Fruit fly (Drosophila melanogaster): ENCODE data around the gene HGTX.

HGTX gene

dm6 chr3L:14552925-14553239 is 46.5 kb downstream of the HGTX start (continued):
- TF ChIP-seq phol (tag; optimal IDR thresholded peaks at IDR 0.05) (peak; percentile 8), otp (GFP tag; IDR thresholded peaks at IDR 0.05) (no peak), dmrt99B (tag; optimal IDR thresholded peaks at IDR 0.05) (peak; percentile 13), CG11398 (GFP tag; optimal IDR thresholded peaks at IDR 0.05) (no peak), bsh (GFP tag; optimal IDR thresholded peaks at IDR 0.05) (peak; percentile 37 to 94), prd (optimal IDR thresholded peaks at IDR 0.05) (no peak), prd (GFP tag; IDR thresholded peaks at IDR 0.05) (0 out of 3 replicates have a peak, but pooled peaks have one; percentile 11), kay (GFP tag; optimal IDR thresholded peaks at IDR 0.05) (no peak), cato (GFP tag; optimal IDR thresholded peaks at IDR 0.05; ENCODE audit: borderline replicate concordance) (no peak), Oli (tag; optimal IDR thresholded peaks at IDR 0.05) (peak; percentile 15), zen2 (GFP tag; IDR thresholded peaks at IDR 0.05; ENCODE audit: partially characterized antibody) (no peak), dmrt11E (tag; optimal IDR thresholded peaks at IDR 0.05) (peak; percentile 65), CG14710 (tag; optimal IDR thresholded peaks at IDR 0.05) (peak; percentile 2), D (optimal IDR thresholded peaks at IDR 0.05) (no peak), D (GFP tag; optimal IDR thresholded peaks at IDR 0.05) (peak; percentile 29), CG11504 (tag; optimal IDR thresholded peaks at IDR 0.05) (peak; percentile 20), row (GFP tag; IDR thresholded peaks at IDR 0.05) (0 out of 3 replicates have a peak, but pooled peaks have one; percentile 17), nmo (GFP tag; optimal IDR thresholded peaks at IDR 0.05) (peak; percentile 9), CG1529 (GFP tag; optimal IDR thresholded peaks at IDR 0.05) (no peak), tin (GFP tag; optimal IDR thresholded peaks at IDR 0.05) (peak; percentile 14), CG4360 (GFP tag; IDR thresholded peaks at IDR 0.05) (no peak), eve (GFP tag; optimal IDR thresholded peaks at IDR 0.05) (peak in 1 of 2 experiments; percentile 34), CG3281 (GFP tag; optimal IDR thresholded peaks at IDR 0.05) (no peak), nau (GFP tag; optimal IDR thresholded peaks at IDR 0.05) (no peak), zfh1 (GFP tag; IDR thresholded peaks at IDR 0.05) (0 out of 3 replicates have a peak, but pooled peaks have one; percentile 55), pho (GFP tag; optimal IDR thresholded peaks at IDR 0.05) (no peak), CG2712 (tag; optimal IDR thresholded peaks at IDR 0.05) (peak; percentile 3), CG8388 (GFP tag; optimal IDR thresholded peaks at IDR 0.05) (peak; percentile 11)

dm6 chr3L:14552041-14552924 is 47.1 kb downstream of the HGTX start:
- TF ChIP-seq tap (tag; optimal IDR thresholded peaks at IDR 0.05) (no peak), CG2712 (tag; optimal IDR thresholded peaks at IDR 0.05) (peak; percentile 14), CG6272 (GFP tag; IDR thresholded peaks at IDR 0.05) (no peak), pan (optimal IDR thresholded peaks at IDR 0.05) (no peak), pan (GFP tag; optimal IDR thresholded peaks at IDR 0.05 in 1 of 2, IDR thresholded peaks at IDR 0.05 in 1 of 2) (no peak), prd (optimal IDR thresholded peaks at IDR 0.05) (no peak), prd (GFP tag; IDR thresholded peaks at IDR 0.05) (no peak), CG5180 (GFP tag; optimal IDR thresholded peaks at IDR 0.05) (no peak), CG7987 (GFP tag; optimal IDR thresholded peaks at IDR 0.05) (no peak), bbx (GFP tag; IDR thresholded peaks at IDR 0.05; ENCODE audit: partially characterized antibody) (no peak), CG8765 (GFP tag; IDR thresholded peaks at IDR 0.05) (no peak), CG10209 (GFP tag; optimal IDR thresholded peaks at IDR 0.05) (no peak), Fer3 (tag; optimal IDR thresholded peaks at IDR 0.05) (no peak), CG17829 (tag; optimal IDR thresholded peaks at IDR 0.05) (no peak), MBD-R2 (GFP tag; IDR thresholded peaks at IDR 0.05) (no peak), psq (GFP tag; optimal IDR thresholded peaks at IDR 0.05) (no peak), HLH54F (GFP tag; optimal IDR thresholded peaks at IDR 0.05) (no peak), Pdp1 (GFP tag; optimal IDR thresholded peaks at IDR 0.05) (peak in 1 of 2 experiments; percentile 5), luna (GFP tag; optimal IDR thresholded peaks at IDR 0.05) (no peak), Camta (GFP tag; optimal IDR thresholded peaks at IDR 0.05) (no peak), CG8089 (GFP tag; optimal IDR thresholded peaks at IDR 0.05) (no peak), crol (GFP tag; IDR thresholded peaks at IDR 0.05) (peak; percentile 69), ap (GFP tag; IDR thresholded peaks at IDR 0.05) (no peak), Med (GFP tag) (peak; percentile 15), CG15696 (tag; optimal IDR thresholded peaks at IDR 0.05) (no peak)
